In the genomic region with DNA sequence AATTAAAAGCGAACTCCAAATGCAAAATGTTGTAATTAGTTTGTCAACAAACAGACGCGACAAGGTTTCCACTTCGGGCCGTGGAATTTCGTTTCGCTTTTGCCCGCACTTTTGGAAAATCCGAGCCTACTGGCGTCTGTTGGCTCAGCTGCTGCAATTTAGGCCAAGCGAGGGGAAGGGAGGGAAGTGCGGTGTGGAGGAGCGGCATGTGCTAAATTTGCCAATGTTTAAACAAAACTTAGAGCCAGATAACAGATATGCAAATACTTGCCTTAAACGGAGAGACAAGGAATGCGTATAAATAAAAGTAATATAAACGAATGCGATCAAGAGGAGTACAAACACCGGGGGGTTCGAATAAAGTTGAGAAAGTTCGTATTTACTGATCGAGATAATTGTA, we compare ENCODE assay signal across 4 fruit fly cellular contexts.
TF ChIP-seq lines count a peak whose summit lies in the region.

No protein-coding gene starts in this region.

- TF ChIP-seq CTCF in whole organism, embryonic (GFP tag; optimal IDR thresholded peaks at IDR 0.05; lab: Kevin White, UChicago): no peak

TF ChIP-seq in whole organism, embryonic, 481 proteins besides CTCF, POLR2A, EP300 and RAD21 (continues in another document):
- TF ChIP-seq twi (tag; optimal IDR thresholded peaks at IDR 0.05; lab: Kevin White, UChicago) (no peak), CG8765 (GFP tag; IDR thresholded peaks at IDR 0.05; lab: Robert Waterston, UW) (no peak), CG31388 (GFP tag; optimal IDR thresholded peaks at IDR 0.05; lab: Kevin White, UChicago) (no peak), h (optimal IDR thresholded peaks at IDR 0.05; lab: Kevin White, UChicago) (no peak), CG2678 (tag; optimal IDR thresholded peaks at IDR 0.05; lab: Kevin White, UChicago) (peak; percentile 7), Dref (GFP tag; IDR thresholded peaks at IDR 0.05; lab: Robert Waterston, UW) (no peak), lmd (GFP tag; IDR thresholded peaks at IDR 0.05; lab: Robert Waterston, UW) (no peak), Atf3 (GFP tag; optimal IDR thresholded peaks at IDR 0.05; lab: Kevin White, UChicago) (no peak), Six4 (GFP tag; optimal IDR thresholded peaks at IDR 0.05; lab: Kevin White, UChicago) (no peak), BtbVII (GFP tag; optimal IDR thresholded peaks at IDR 0.05; lab: Kevin White, UChicago) (no peak), CG10979 (tag; optimal IDR thresholded peaks at IDR 0.05; lab: Kevin White, UChicago) (no peak), tx (GFP tag; optimal IDR thresholded peaks at IDR 0.05; lab: Kevin White, UChicago) (no peak), Rfx (GFP tag; IDR thresholded peaks at IDR 0.05; lab: Robert Waterston, UW) (0 out of 2 replicates have a peak, but pooled peaks have one; percentile 9), esg (GFP tag; conservative IDR thresholded peaks at IDR 0.05; lab: Robert Waterston, UW) (no peak), CG17328 (GFP tag; IDR thresholded peaks at IDR 0.05; lab: Robert Waterston, UW) (no peak), CG1647 (GFP tag; optimal IDR thresholded peaks at IDR 0.05; lab: Kevin White, UChicago) (no peak), ac (GFP tag; optimal IDR thresholded peaks at IDR 0.05; lab: Kevin White, UChicago) (no peak), Fer1 (GFP tag; optimal IDR thresholded peaks at IDR 0.05; lab: Kevin White, UChicago) (peak; percentile 23), CG6689 (GFP tag; IDR thresholded peaks at IDR 0.05; lab: Robert Waterston, UW) (no peak), CG7928 (GFP tag; optimal IDR thresholded peaks at IDR 0.05; lab: Kevin White, UChicago) (no peak), Optix (GFP tag; IDR thresholded peaks at IDR 0.05; lab: Robert Waterston, UW) (no peak), unpg (GFP tag; optimal IDR thresholded peaks at IDR 0.05; lab: Kevin White, UChicago) (no peak), CG6765 (GFP tag; optimal IDR thresholded peaks at IDR 0.05; lab: Kevin White, UChicago) (peak; percentile 16)

TF ChIP-seq in whole organism, prepupa, 60 proteins besides CTCF, POLR2A, EP300 and RAD21:
- TF ChIP-seq Hr39 (GFP tag; optimal IDR thresholded peaks at IDR 0.05; lab: Kevin White, UChicago): no peak
- peak; percentile 92 for TF ChIP-seq fkh (GFP tag; optimal IDR thresholded peaks at IDR 0.05; lab: Kevin White, UChicago)
- peak; percentile 50 for TF ChIP-seq vri (GFP tag; optimal IDR thresholded peaks at IDR 0.05; lab: Kevin White, UChicago)
TF ChIP-seq in whole organism, prepupa: peak in this region for 2.

TF ChIP-seq in whole organism, pupa, 21 proteins besides CTCF, POLR2A, EP300 and RAD21:
- 0 out of 3 replicates have a peak, but pooled peaks have one; percentile 24 for TF ChIP-seq CG4496 (GFP tag; IDR thresholded peaks at IDR 0.05; lab: Robert Waterston, UW)
- TF ChIP-seq gl (tag; optimal IDR thresholded peaks at IDR 0.05; lab: Kevin White, UChicago): no peak

TF ChIP-seq in whole organism, wandering third instar larva, 38 proteins besides CTCF, POLR2A, EP300 and RAD21:
- TF ChIP-seq CrebA (GFP tag; optimal IDR thresholded peaks at IDR 0.05; lab: Kevin White, UChicago; ENCODE audit: borderline replicate concordance): no peak
- TF ChIP-seq CG9705 (GFP tag; optimal IDR thresholded peaks at IDR 0.05; lab: Kevin White, UChicago): no peak
- TF ChIP-seq fru (GFP tag; optimal IDR thresholded peaks at IDR 0.05; lab: Kevin White, UChicago): peak; percentile 2
- peak in 1 of 2 experiments; percentile 19 for TF ChIP-seq foxo (GFP tag; optimal IDR thresholded peaks at IDR 0.05; lab: Kevin White, UChicago)
- no peak for TF ChIP-seq ey (GFP tag; optimal IDR thresholded peaks at IDR 0.05; lab: Kevin White, UChicago)
- peak; percentile 10 for TF ChIP-seq OdsH (GFP tag; optimal IDR thresholded peaks at IDR 0.05; lab: Kevin White, UChicago)
- no peak for TF ChIP-seq dsf (GFP tag; optimal IDR thresholded peaks at IDR 0.05; lab: Kevin White, UChicago; ENCODE audit: borderline replicate concordance)
- no peak for TF ChIP-seq br (GFP tag; optimal IDR thresholded peaks at IDR 0.05; lab: Kevin White, UChicago)
- peak; percentile 28 for TF ChIP-seq h (GFP tag; optimal IDR thresholded peaks at IDR 0.05; lab: Kevin White, UChicago)
- TF ChIP-seq rgr (GFP tag; optimal IDR thresholded peaks at IDR 0.05; lab: Kevin White, UChicago): peak; percentile 60
- TF ChIP-seq psq (GFP tag; optimal IDR thresholded peaks at IDR 0.05; lab: Kevin White, UChicago): no peak
- TF ChIP-seq Hr83 (GFP tag; optimal IDR thresholded peaks at IDR 0.05; lab: Kevin White, UChicago; ENCODE audit: poor library complexity, severe bottlenecking): peak; percentile 30
- no peak for TF ChIP-seq sage (GFP tag; optimal IDR thresholded peaks at IDR 0.05; lab: Kevin White, UChicago)
- no peak for TF ChIP-seq Hr78 (GFP tag; optimal IDR thresholded peaks at IDR 0.05; lab: Kevin White, UChicago)
